Fruit fly (Drosophila melanogaster) whole organism, embryonic: ENCODE results near the gene kay.

Experiments
- Abd-B ChIP-seq: fragments of 200-800 bp; sonication (Bioruptor generic); optimal IDR thresholded peaks from 2 replicates; lab custom pipeline; 2018; ENCODE audit warnings: missing biosample characterization, mild to moderate bottlenecking, missing genetic modification characterization, moderate library complexity
- BtbVII ChIP-seq: fragments of 200-800 bp; sonication (Bioruptor generic); optimal IDR thresholded peaks from 3 replicates; lab custom pipeline; 2017; ENCODE audit warnings: missing biosample characterization, mild to moderate bottlenecking, missing genetic modification characterization
- CG10431 ChIP-seq: fragments of 200-800 bp; sonication (Bioruptor generic); optimal IDR thresholded peaks from 3 replicates; lab custom pipeline; 2018; ENCODE audit warnings: missing biosample characterization, mild to moderate bottlenecking, missing genetic modification characterization
- CG10565 ChIP-seq: fragments of 200-800 bp; sonication (Bioruptor generic); optimal IDR thresholded peaks from 3 replicates; lab custom pipeline; 2016; ENCODE audit warnings: missing biosample characterization, mild to moderate bottlenecking, missing genetic modification characterization
- CG12104 ChIP-seq: fragments of 200-800 bp; sonication (Bioruptor generic); optimal IDR thresholded peaks from 3 replicates; lab custom pipeline; 2016; ENCODE audit warnings: missing biosample characterization, missing genetic modification characterization
- CG1233 ChIP-seq: fragments of 200-800 bp; sonication (Bioruptor generic); optimal IDR thresholded peaks from 4 replicates; lab custom pipeline; 2018; ENCODE audit warnings: missing biosample characterization, mild to moderate bottlenecking, missing genetic modification characterization
- CG12659 ChIP-seq: fragments of 200-800 bp; sonication (Bioruptor generic); optimal IDR thresholded peaks from 3 replicates; lab custom pipeline; 2017; ENCODE audit warnings: mild to moderate bottlenecking, missing biosample characterization, missing genetic modification reagents, missing genetic modification characterization
- CG12769 ChIP-seq: fragments of 200-800 bp; sonication (Bioruptor generic); optimal IDR thresholded peaks from 2 replicates; lab custom pipeline; 2019; ENCODE audit warnings: missing biosample characterization, mild to moderate bottlenecking, missing genetic modification characterization, moderate library complexity
- CG14014 ChIP-seq: fragments of 200-800 bp; sonication (Bioruptor generic); IDR thresholded peaks from 2 replicates; pipeline ENCODE4 v1.3.6; 2022; ENCODE audit warnings: missing biosample characterization, missing genetic modification characterization
- CG15479 ChIP-seq: fragments of 200-800 bp; sonication (Bioruptor generic); optimal IDR thresholded peaks from 3 replicates; lab custom pipeline; 2019; ENCODE audit warnings: missing biosample characterization, mild to moderate bottlenecking, missing genetic modification characterization, moderate library complexity
- CG1602 ChIP-seq: fragments of 200-800 bp; sonication (Bioruptor generic); optimal IDR thresholded peaks from 3 replicates; lab custom pipeline; 2016; ENCODE audit warnings: missing biosample characterization, missing genetic modification characterization
- CG17328 ChIP-seq: fragments of 200-800 bp; sonication (Bioruptor generic); IDR thresholded peaks from 2 replicates; pipeline ENCODE4 v1.3.6; 2022; ENCODE audit warnings: missing biosample characterization, missing genetic modification characterization
- CG1832 ChIP-seq: fragments of 200-800 bp; sonication (Bioruptor generic); optimal IDR thresholded peaks from 2 replicates; lab custom pipeline; 2017; ENCODE audit warnings: missing biosample characterization, mild to moderate bottlenecking, missing genetic modification characterization, inconsistent platforms
- CG18599 ChIP-seq: fragments of 200-800 bp; sonication (Bioruptor generic); optimal IDR thresholded peaks from 3 replicates; lab custom pipeline; 2017; ENCODE audit warnings: missing biosample characterization, missing genetic modification characterization, mild to moderate bottlenecking, moderate library complexity, missing genetic modification reagents
- CG31441 ChIP-seq: fragments of 200-800 bp; sonication (Bioruptor generic); IDR thresholded peaks from 2 replicates; pipeline ENCODE4 v1.3.6; 2022; ENCODE audit warnings: missing biosample characterization, missing genetic modification characterization
- CG3281 ChIP-seq: fragments of 200-800 bp; sonication (Bioruptor generic); optimal IDR thresholded peaks from 3 replicates; lab custom pipeline; 2017; ENCODE audit warnings: missing biosample characterization, mild to moderate bottlenecking, missing genetic modification characterization
- CG33213 ChIP-seq: fragments of 200-800 bp; sonication (Bioruptor generic); optimal IDR thresholded peaks from 3 replicates; lab custom pipeline; 2016; ENCODE audit warnings: missing biosample characterization, missing genetic modification characterization
- CG4424 ChIP-seq: fragments of 200-800 bp; sonication (Bioruptor generic); optimal IDR thresholded peaks from 3 replicates; lab custom pipeline; 2016; ENCODE audit warnings: missing biosample characterization, missing genetic modification characterization
- CG6175 ChIP-seq: fragments of 200-800 bp; sonication (Bioruptor generic); IDR thresholded peaks from 3 replicates; pipeline ENCODE4 v1.3.6; 2022; ENCODE audit warnings: missing biosample characterization, missing genetic modification characterization
- CG7271 ChIP-seq: fragments of 200-800 bp; sonication (Bioruptor generic); optimal IDR thresholded peaks from 2 replicates; lab custom pipeline; 2018; ENCODE audit warnings: missing biosample characterization, mild to moderate bottlenecking, missing genetic modification characterization, moderate library complexity
- CG8388 ChIP-seq: fragments of 200-800 bp; sonication (Bioruptor generic); optimal IDR thresholded peaks from 2 replicates; lab custom pipeline; 2019; ENCODE audit warnings: missing biosample characterization, mild to moderate bottlenecking, missing genetic modification characterization, moderate library complexity
- CG8924 ChIP-seq: fragments of 200-800 bp; optimal IDR thresholded peaks from 3 replicates; lab custom pipeline; 2019; ENCODE audit warnings: missing biosample characterization, mild to moderate bottlenecking, missing genetic modification characterization, moderate library complexity
- Camta ChIP-seq: fragments of 200-800 bp; sonication (Bioruptor generic); optimal IDR thresholded peaks from 2 replicates; lab custom pipeline; 2016; ENCODE audit warnings: missing biosample characterization, missing genetic modification characterization
- D ChIP-seq, 2 experiments: fragments of 200-800 bp in 1 of 2; fragments of >200 bp in 1 of 2; sonication (Bioruptor generic) in 1 of 2; optimal IDR thresholded peaks; 2 replicates in 1 of 2; 3 replicates in 1 of 2; lab custom pipeline; 2017; ENCODE audit warnings: mild to moderate bottlenecking in 1 of 2, missing biosample characterization in 1 of 2, missing genetic modification characterization in 1 of 2, missing genetic modification reagents in 1 of 2
- Lim3 ChIP-seq: fragments of 200-800 bp; sonication (Bioruptor generic); IDR thresholded peaks from 2 replicates; pipeline ENCODE4 v1.3.6; 2022; ENCODE audit warnings: missing biosample characterization, missing genetic modification characterization
- NC2β ChIP-seq: fragments of 200-800 bp; sonication (Bioruptor generic); optimal IDR thresholded peaks from 2 replicates; lab custom pipeline; 2016; ENCODE audit warnings: missing biosample characterization, missing genetic modification characterization
- Sin3A ChIP-seq: fragments of >200 bp; optimal IDR thresholded peaks from 2 replicates; lab custom pipeline; 2018
- Spps ChIP-seq: fragments of 200-800 bp; sonication (Bioruptor generic); optimal IDR thresholded peaks from 2 replicates; lab custom pipeline; 2018; ENCODE audit warnings: missing biosample characterization, mild to moderate bottlenecking, missing genetic modification characterization
- Stat92E ChIP-seq, 3 experiments: fragments of >200 bp in 2 of 3; fragments of 200-800 bp in 1 of 3; sonication (Bioruptor generic) in 1 of 3; optimal IDR thresholded peaks; 2 replicates each; lab custom pipeline; 2017 to 2019; ENCODE audit warnings: missing biosample characterization in 3 of 3, missing genetic modification characterization in 3 of 3, mild to moderate bottlenecking in 1 of 3, moderate library complexity in 1 of 3
- ab ChIP-seq: fragments of 200-800 bp; sonication (Bioruptor generic); optimal IDR thresholded peaks from 2 replicates; lab custom pipeline; 2016; ENCODE audit warnings: missing biosample characterization, missing genetic modification characterization
- bab2 ChIP-seq: fragments of 200-800 bp; sonication (Bioruptor generic); optimal IDR thresholded peaks from 2 replicates; lab custom pipeline; 2016; ENCODE audit warnings: missing biosample characterization, missing genetic modification characterization
- bbx ChIP-seq: fragments of 200-800 bp; sonication (Bioruptor generic); IDR thresholded peaks from 2 replicates; pipeline ENCODE4 v1.3.6; 2022; ENCODE audit warnings: missing biosample characterization, missing genetic modification characterization; ENCODE audit not compliant: partially characterized antibody
- cg ChIP-seq: fragments of 200-800 bp; sonication (Bioruptor generic); optimal IDR thresholded peaks from 3 replicates; lab custom pipeline; 2019; ENCODE audit warnings: missing biosample characterization, mild to moderate bottlenecking, missing genetic modification characterization, moderate library complexity
- ems ChIP-seq: fragments of 200-800 bp; sonication (Bioruptor generic); optimal IDR thresholded peaks from 3 replicates; lab custom pipeline; 2016; ENCODE audit warnings: missing biosample characterization, missing genetic modification characterization
- eyg ChIP-seq: fragments of 200-800 bp; sonication (Bioruptor generic); optimal IDR thresholded peaks from 3 replicates; lab custom pipeline; 2016; ENCODE audit warnings: missing biosample characterization, missing genetic modification characterization
- grau ChIP-seq: fragments of 200-800 bp; optimal IDR thresholded peaks from 3 replicates; lab custom pipeline; 2019; ENCODE audit warnings: missing biosample characterization, mild to moderate bottlenecking, missing genetic modification characterization, moderate library complexity
- gro ChIP-seq: fragments of 200-800 bp; sonication (Bioruptor generic); optimal IDR thresholded peaks from 2 replicates; lab custom pipeline; 2016; ENCODE audit warnings: missing biosample characterization, missing genetic modification characterization
- ham ChIP-seq: fragments of 200-800 bp; sonication (Bioruptor generic); IDR thresholded peaks from 2 replicates; pipeline ENCODE4 v1.3.6; 2022; ENCODE audit warnings: missing biosample characterization, missing genetic modification characterization
- inv ChIP-seq: fragments of 200-800 bp; sonication (Bioruptor generic); IDR thresholded peaks from 2 replicates; pipeline ENCODE4 v1.3.6; 2022; ENCODE audit warnings: missing biosample characterization, missing genetic modification characterization; ENCODE audit not compliant: partially characterized antibody
- luna ChIP-seq: fragments of 200-800 bp; sonication (Bioruptor generic); optimal IDR thresholded peaks from 2 replicates; lab custom pipeline; 2016; ENCODE audit warnings: missing biosample characterization, missing genetic modification characterization
- oc ChIP-seq: fragments of 200-800 bp; sonication (Bioruptor generic); optimal IDR thresholded peaks from 2 replicates; lab custom pipeline; 2018; ENCODE audit warnings: missing biosample characterization, mild to moderate bottlenecking, missing genetic modification characterization, moderate library complexity
- otp ChIP-seq: fragments of 200-800 bp; sonication (Bioruptor generic); IDR thresholded peaks from 3 replicates; pipeline ENCODE4, ENCODE4 v1.3.6; 2022; ENCODE audit warnings: missing biosample characterization, missing genetic modification characterization
- pfk ChIP-seq: fragments of 200-800 bp; sonication (Bioruptor generic); optimal IDR thresholded peaks from 2 replicates; lab custom pipeline; 2018; ENCODE audit warnings: missing biosample characterization, mild to moderate bottlenecking, missing genetic modification characterization, moderate library complexity
- rib ChIP-seq: fragments of 200-800 bp; sonication (Bioruptor generic); IDR thresholded peaks from 2 replicates; pipeline ENCODE4 v1.3.6; 2022; ENCODE audit warnings: missing biosample characterization, missing genetic modification characterization
- row ChIP-seq: fragments of 200-800 bp; sonication (Bioruptor generic); IDR thresholded peaks from 3 replicates; pipeline ENCODE4 v1.3.6; 2022; ENCODE audit warnings: missing biosample characterization, missing genetic modification characterization
- run ChIP-seq: fragments of 200-800 bp; sonication (Bioruptor generic); optimal IDR thresholded peaks from 3 replicates; lab custom pipeline; 2018; ENCODE audit warnings: missing biosample characterization, mild to moderate bottlenecking, missing genetic modification characterization
- sd ChIP-seq: fragments of 200-800 bp; sonication (Bioruptor generic); optimal IDR thresholded peaks from 3 replicates; lab custom pipeline; 2018; ENCODE audit warnings: missing biosample characterization, mild to moderate bottlenecking, missing genetic modification characterization, moderate library complexity
- tin ChIP-seq: fragments of 200-800 bp; sonication (Bioruptor generic); optimal IDR thresholded peaks from 3 replicates; lab custom pipeline; 2016; ENCODE audit warnings: missing biosample characterization, missing genetic modification characterization
- unpg ChIP-seq: fragments of 200-800 bp; sonication (Bioruptor generic); optimal IDR thresholded peaks from 3 replicates; lab custom pipeline; 2018; ENCODE audit warnings: missing biosample characterization, mild to moderate bottlenecking, missing genetic modification characterization, moderate library complexity

kay gene

DNA sequence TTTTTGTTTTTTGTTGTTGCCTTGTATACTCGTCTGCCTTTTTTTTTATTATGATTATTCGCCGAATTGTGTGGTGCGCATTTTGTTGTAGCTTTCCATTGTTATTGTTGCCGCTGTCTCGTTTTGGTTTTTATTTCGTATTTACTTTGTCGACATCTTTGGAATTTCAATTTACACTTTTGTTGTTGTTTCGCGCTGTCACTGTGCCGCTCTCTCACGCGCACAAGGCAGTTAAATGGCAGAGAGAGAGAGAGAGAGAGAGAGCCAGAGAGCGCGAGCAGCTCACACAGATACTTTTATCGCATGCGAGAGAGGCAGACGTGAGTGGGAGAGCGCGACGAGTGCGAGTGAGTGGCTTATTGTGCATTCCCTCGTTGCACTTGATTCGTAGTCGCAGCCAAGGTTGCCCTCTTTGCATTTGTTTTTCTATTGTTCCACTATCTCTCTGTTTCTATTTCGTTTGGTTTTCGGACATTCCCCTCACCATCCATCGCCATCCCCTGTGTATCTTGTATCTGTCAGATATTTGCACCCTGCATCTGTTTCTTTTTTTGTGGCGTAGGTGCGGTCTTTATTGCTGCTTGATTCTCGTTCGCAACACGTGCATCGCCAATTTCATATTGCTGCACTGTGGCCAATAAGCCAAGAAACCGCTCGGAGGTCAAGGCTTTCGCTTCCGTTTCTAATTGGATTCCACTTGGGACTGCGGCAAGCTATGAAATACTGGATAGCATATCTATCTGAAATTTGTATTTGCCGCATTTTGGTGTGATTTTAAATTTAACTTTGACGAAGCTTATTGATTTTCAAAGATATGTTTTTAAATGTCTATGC, 8.8 kb downstream of the kay start (continued):
- TF ChIP-seq CG7271 (tag; lab: Kevin White, UChicago) (no peak), BtbVII (GFP tag; lab: Kevin White, UChicago) (peak; percentile 26), CG17328 (no peak), oc (tag; lab: Kevin White, UChicago) (no peak), CG1832 (peak; percentile 19), inv (GFP tag; lab: Robert Waterston, UW) (no peak), otp (GFP tag; lab: Robert Waterston, UW) (no peak), CG6175 (GFP tag; lab: Robert Waterston, UW) (no peak), Camta (GFP tag; lab: Kevin White, UChicago) (no peak), tin (GFP tag; lab: Kevin White, UChicago) (no peak), CG14014 (GFP tag; lab: Robert Waterston, UW) (peak; percentile 29; the same call in 1 of the 2 replicates), Stat92E (GFP tag; optimal IDR thresholded peaks at IDR 0.05; lab: Kevin White, UChicago) (peak in 1 of 3 experiments; percentile 15), CG18599 (GFP tag; lab: Kevin White, UChicago) (no peak), ems (GFP tag; lab: Kevin White, UChicago) (no peak), eyg (no peak), rib (GFP tag; lab: Robert Waterston, UW) (no peak), Sin3A (lab: Kevin White, UChicago) (no peak), CG8388 (no peak), CG10565 (GFP tag; lab: Kevin White, UChicago) (no peak), ham (GFP tag; lab: Robert Waterston, UW) (no peak), CG4424 (GFP tag; lab: Kevin White, UChicago) (no peak), run (peak; percentile 24), D (optimal IDR thresholded peaks at IDR 0.05; lab: Kevin White, UChicago) (peak; percentile 87), D (GFP tag; optimal IDR thresholded peaks at IDR 0.05; lab: Kevin White, UChicago) (no peak), CG8924 (tag; lab: Kevin White, UChicago) (no peak), CG3281 (GFP tag; lab: Kevin White, UChicago) (no peak), sd (tag; lab: Kevin White, UChicago) (peak; percentile 98), bbx (GFP tag; lab: Robert Waterston, UW) (peak; percentile 71), CG12104 (GFP tag; lab: Kevin White, UChicago) (no peak), CG12659 (no peak), luna (GFP tag; lab: Kevin White, UChicago) (no peak), Lim3 (GFP tag; lab: Robert Waterston, UW) (no peak), CG10431 (GFP tag; lab: Kevin White, UChicago) (no peak), CG33213 (no peak), CG1602 (GFP tag; lab: Kevin White, UChicago) (no peak), cg (GFP tag; lab: Kevin White, UChicago) (peak; percentile 82), row (GFP tag; lab: Robert Waterston, UW) (no peak; the same call in 2 of the 3 replicates), unpg (GFP tag; lab: Kevin White, UChicago) (peak; percentile 30), Spps (tag; lab: Kevin White, UChicago) (no peak), pfk (peak; percentile 48), CG31441 (GFP tag; lab: Robert Waterston, UW) (no peak), grau (tag; lab: Kevin White, UChicago) (no peak), NC2β (GFP tag; lab: Kevin White, UChicago) (no peak), bab2 (GFP tag; lab: Kevin White, UChicago) (no peak), CG15479 (GFP tag; lab: Kevin White, UChicago) (peak; percentile 88), gro (GFP tag; lab: Kevin White, UChicago) (no peak), ab (GFP tag; lab: Kevin White, UChicago) (no peak), Abd-B (GFP tag; lab: Kevin White, UChicago) (no peak), CG12769 (tag; lab: Kevin White, UChicago) (no peak), CG1233 (no peak)
